Fruit fly (Drosophila melanogaster) whole organism, wandering third instar larva: Measurements from ENCODE around the gene PH4alphaSG2.

Experiments used
- Abd-B ChIP-seq: fragments of >200 bp; optimal IDR thresholded peaks from 2 replicates; lab custom pipeline; 2017; ENCODE audit warnings: missing biosample characterization, missing genetic modification characterization
- CrebA ChIP-seq: fragments of 200-800 bp; sonication (Bioruptor generic); optimal IDR thresholded peaks from 2 replicates; lab custom pipeline; 2016; ENCODE audit warnings: missing biosample characterization, mild to moderate bottlenecking, missing genetic modification characterization, borderline replicate concordance
- Dfd ChIP-seq: fragments of >200 bp; optimal IDR thresholded peaks from 2 replicates; lab custom pipeline; 2017; ENCODE audit warnings: missing biosample characterization, missing genetic modification characterization
- Dif ChIP-seq: fragments of 200-275, 200-300 bp; sonication (Bioruptor generic); optimal IDR thresholded peaks from 2 replicates; lab custom pipeline; 2018; ENCODE audit warnings: missing biosample characterization, missing genetic modification characterization; ENCODE audit not compliant: partially characterized antibody
- GATAd ChIP-seq: sonication (Bioruptor generic); optimal IDR thresholded peaks from 2 replicates; lab custom pipeline; 2016; ENCODE audit warnings: missing biosample characterization, missing genetic modification characterization
- HLH106 ChIP-seq: fragments of 200-800 bp; optimal IDR thresholded peaks from 3 replicates; lab custom pipeline; 2019; ENCODE audit warnings: missing biosample characterization, mild to moderate bottlenecking, missing genetic modification characterization, moderate library complexity
- Hnf4 ChIP-seq: fragments of 200-800 bp; sonication (Bioruptor generic); optimal IDR thresholded peaks from 2 replicates; lab custom pipeline; 2016; ENCODE audit warnings: missing biosample characterization, mild to moderate bottlenecking, missing genetic modification characterization
- Hr78 ChIP-seq: fragments of >200 bp; optimal IDR thresholded peaks from 2 replicates; lab custom pipeline; 2017; ENCODE audit warnings: missing biosample characterization, missing genetic modification characterization
- Hr83 ChIP-seq: fragments of 200-300 bp; sonication (Bioruptor generic); optimal IDR thresholded peaks from 2 replicates; lab custom pipeline; 2016; ENCODE audit warnings: missing biosample characterization, mild to moderate bottlenecking, missing genetic modification characterization, moderate library complexity; ENCODE audit not compliant: poor library complexity, severe bottlenecking
- Jra ChIP-seq: sonication (Bioruptor generic); optimal IDR thresholded peaks from 2 replicates; lab custom pipeline; 2016; ENCODE audit warnings: missing biosample characterization, missing genetic modification characterization
- Myc ChIP-seq: fragments of >200 bp; optimal IDR thresholded peaks from 2 replicates; lab custom pipeline; 2017
- N ChIP-seq: fragments of >200 bp; optimal IDR thresholded peaks from 2 replicates; lab custom pipeline; 2018; ENCODE audit warnings: missing biosample characterization, missing external identifiers, missing genetic modification characterization
- OdsH ChIP-seq: fragments of 200-800 bp; sonication (Bioruptor generic); optimal IDR thresholded peaks from 2 replicates; lab custom pipeline; 2016; ENCODE audit warnings: missing biosample characterization, mild to moderate bottlenecking, missing genetic modification characterization
- Rel ChIP-seq, 2 experiments: fragments of 200-800 bp; sonication (Bioruptor generic) in 1 of 2; optimal IDR thresholded peaks; 2 replicates in 1 of 2; 3 replicates in 1 of 2; lab custom pipeline; 2016 to 2019; ENCODE audit warnings: mild to moderate bottlenecking in 2 of 2, missing biosample characterization in 2 of 2, missing genetic modification characterization in 2 of 2, moderate library complexity in 1 of 2
- Sp1 ChIP-seq: fragments of 200-800 bp; sonication (Bioruptor generic); optimal IDR thresholded peaks from 3 replicates; lab custom pipeline; 2019; ENCODE audit warnings: missing biosample characterization, mild to moderate bottlenecking, missing genetic modification characterization, moderate library complexity
- Vsx2 ChIP-seq: fragments of 200-300, 225-300 bp; sonication (Bioruptor generic); optimal IDR thresholded peaks from 2 replicates; lab custom pipeline; 2018; ENCODE audit warnings: missing biosample characterization, missing genetic modification characterization; ENCODE audit not compliant: partially characterized antibody
- br ChIP-seq: fragments of 200-800 bp; sonication (Bioruptor generic); optimal IDR thresholded peaks from 2 replicates; lab custom pipeline; 2016; ENCODE audit warnings: missing biosample characterization, missing genetic modification characterization
- brk ChIP-seq: fragments of 200-800 bp; sonication (Bioruptor generic); optimal IDR thresholded peaks from 2 replicates; lab custom pipeline; 2016; ENCODE audit warnings: missing biosample characterization, mild to moderate bottlenecking, missing genetic modification characterization
- dl ChIP-seq, 2 experiments: fragments of 175-275, 200-275 bp in 1 of 2; fragments of 200-275 bp in 1 of 2; sonication (Bioruptor generic); optimal IDR thresholded peaks; lab custom pipeline; 2018; ENCODE audit warnings: mild to moderate bottlenecking in 2 of 2, missing biosample characterization in 2 of 2, missing genetic modification characterization in 2 of 2, moderate library complexity in 2 of 2; ENCODE audit not compliant: partially characterized antibody in 2 of 2, insufficient read depth in 1 of 2
- dmrt93B ChIP-seq: fragments of 200-800 bp; sonication (Bioruptor generic); optimal IDR thresholded peaks from 2 replicates; lab custom pipeline; 2018; ENCODE audit warnings: missing biosample characterization, mild to moderate bottlenecking, missing genetic modification characterization
- dsf ChIP-seq: sonication (Bioruptor generic); optimal IDR thresholded peaks from 2 replicates; lab custom pipeline; 2016; ENCODE audit warnings: missing biosample characterization, missing genetic modification characterization, borderline replicate concordance
- ey ChIP-seq: fragments of 200-800 bp; sonication (Bioruptor generic); optimal IDR thresholded peaks from 2 replicates; lab custom pipeline; 2016; ENCODE audit warnings: missing biosample characterization, missing genetic modification characterization
- foxo ChIP-seq, 2 experiments: fragments of 200-800 bp; sonication (Bioruptor generic); optimal IDR thresholded peaks; 2 replicates in 1 of 2; 3 replicates in 1 of 2; lab custom pipeline; 2016 to 2017; ENCODE audit warnings: missing biosample characterization in 2 of 2, missing genetic modification characterization in 2 of 2
- h ChIP-seq: fragments of 200-800 bp; sonication (Bioruptor generic); optimal IDR thresholded peaks from 3 replicates; lab custom pipeline; 2016; ENCODE audit warnings: missing biosample characterization, mild to moderate bottlenecking, missing genetic modification characterization
- jim ChIP-seq: fragments of 175-275, 200-325 bp; sonication (Bioruptor generic); optimal IDR thresholded peaks from 2 replicates; lab custom pipeline; 2016; ENCODE audit warnings: missing biosample characterization, mild to moderate bottlenecking, missing genetic modification characterization
- lola ChIP-seq: fragments of >200 bp; optimal IDR thresholded peaks from 2 replicates; lab custom pipeline; 2017; ENCODE audit warnings: missing biosample characterization, missing genetic modification characterization
- pan ChIP-seq: fragments of >200 bp; optimal IDR thresholded peaks from 2 replicates; lab custom pipeline; 2017
- rgr ChIP-seq: fragments of 200-800 bp; sonication (Bioruptor generic); optimal IDR thresholded peaks from 3 replicates; lab custom pipeline; 2016; ENCODE audit warnings: missing biosample characterization, mild to moderate bottlenecking, missing genetic modification characterization
- sage ChIP-seq: fragments of 200-800 bp; sonication (Bioruptor generic); optimal IDR thresholded peaks from 2 replicates; lab custom pipeline; 2016; ENCODE audit warnings: missing biosample characterization, mild to moderate bottlenecking, missing genetic modification characterization
- sv ChIP-seq: fragments of 200-800 bp; sonication (Bioruptor generic); optimal IDR thresholded peaks from 3 replicates; lab custom pipeline; 2016; ENCODE audit warnings: missing biosample characterization, missing genetic modification characterization
- usp ChIP-seq: fragments of >200 bp; optimal IDR thresholded peaks from 2 replicates; lab custom pipeline; 2017; ENCODE audit warnings: missing biosample characterization, missing genetic modification characterization

Gene PH4alphaSG2

dm6 chr3R:30518274-30518873, 28.5 kb downstream of the PH4alphaSG2 start:
- TF ChIP-seq CrebA (no peak), Dfd (GFP tag; lab: Kevin White, UChicago) (peak; percentile 100)

- TF ChIP-seq dl (GFP tag; optimal IDR thresholded peaks at IDR 0.05; lab: Kevin White, UChicago; ENCODE audit: insufficient read depth in 1 of 2, partially characterized antibody in 2 of 2), result no peak
- TF ChIP-seq Abd-B (GFP tag; lab: Kevin White, UChicago), result no peak
- no peak for TF ChIP-seq brk (GFP tag; lab: Kevin White, UChicago)
- TF ChIP-seq N (GFP tag; lab: Kevin White, UChicago), result no peak
- no peak for TF ChIP-seq Myc (lab: Kevin White, UChicago)
- TF ChIP-seq br (GFP tag; lab: Kevin White, UChicago), result no peak
- no peak for TF ChIP-seq dsf (GFP tag; lab: Kevin White, UChicago)
- no peak for TF ChIP-seq rgr (GFP tag; lab: Kevin White, UChicago)
- no peak for TF ChIP-seq foxo (GFP tag; optimal IDR thresholded peaks at IDR 0.05; lab: Kevin White, UChicago)
- no peak for TF ChIP-seq Vsx2 (GFP tag; lab: Kevin White, UChicago)
- TF ChIP-seq Dif (GFP tag; lab: Kevin White, UChicago), result no peak
- no peak for TF ChIP-seq Jra (GFP tag; lab: Kevin White, UChicago)
- TF ChIP-seq lola (GFP tag; lab: Kevin White, UChicago), result no peak
- TF ChIP-seq Hr78, result no peak
- TF ChIP-seq Dfd (GFP tag; lab: Kevin White, UChicago), result no peak
- TF ChIP-seq pan (lab: Kevin White, UChicago), result no peak
- TF ChIP-seq ey (GFP tag; lab: Kevin White, UChicago), result no peak
Observed at dm6 chr3R:30525629-30526028, 35.8 kb downstream of the PH4alphaSG2 start.

- TF ChIP-seq GATAd (GFP tag; lab: Kevin White, UChicago), result no peak
- TF ChIP-seq brk (GFP tag; lab: Kevin White, UChicago), result no peak
- TF ChIP-seq jim (GFP tag; lab: Kevin White, UChicago), result peak; percentile 42
- no peak for TF ChIP-seq sage (GFP tag; lab: Kevin White, UChicago)
- TF ChIP-seq h, result no peak
- TF ChIP-seq Vsx2 (GFP tag; lab: Kevin White, UChicago), result no peak
- no peak for TF ChIP-seq dsf (GFP tag; lab: Kevin White, UChicago)
- TF ChIP-seq sv (GFP tag; lab: Kevin White, UChicago), result no peak
- TF ChIP-seq dl (GFP tag; optimal IDR thresholded peaks at IDR 0.05; lab: Kevin White, UChicago; ENCODE audit: insufficient read depth in 1 of 2, partially characterized antibody in 2 of 2), result no peak
- no peak for TF ChIP-seq N (GFP tag; lab: Kevin White, UChicago)
- no peak for TF ChIP-seq Jra (GFP tag; lab: Kevin White, UChicago)
- TF ChIP-seq Dfd (GFP tag; lab: Kevin White, UChicago), result no peak
- no peak for TF ChIP-seq Sp1 (GFP tag; lab: Kevin White, UChicago)
- no peak for TF ChIP-seq OdsH (GFP tag; lab: Kevin White, UChicago)
- TF ChIP-seq usp, result no peak
- TF ChIP-seq Rel (GFP tag; optimal IDR thresholded peaks at IDR 0.05; lab: Kevin White, UChicago), result peak; percentile 45
- peak; percentile 99 for TF ChIP-seq Rel (tag; optimal IDR thresholded peaks at IDR 0.05; lab: Kevin White, UChicago)
- no peak for TF ChIP-seq HLH106 (tag; lab: Kevin White, UChicago)
- TF ChIP-seq Hr78, result no peak
- no peak for TF ChIP-seq foxo (GFP tag; optimal IDR thresholded peaks at IDR 0.05; lab: Kevin White, UChicago)
- no peak for TF ChIP-seq Dif (GFP tag; lab: Kevin White, UChicago)
- TF ChIP-seq Abd-B (GFP tag; lab: Kevin White, UChicago), result no peak
- no peak for TF ChIP-seq CrebA
- peak; percentile 0 for TF ChIP-seq Hnf4 (GFP tag; lab: Kevin White, UChicago)
Observed at dm6 chr3R:30526799-30527465, 37.1 kb downstream of the PH4alphaSG2 start, which contains the start of gene jdp. Gene jdp, minus strand, starts transcription at chr3R:30527037.

dm6 chr3R:30528692-30529305, 38.9 kb downstream of the PH4alphaSG2 start:
- peak; percentile 67 for TF ChIP-seq N (GFP tag; lab: Kevin White, UChicago)
- TF ChIP-seq Hnf4 (GFP tag; lab: Kevin White, UChicago), result no peak
- no peak for TF ChIP-seq rgr (GFP tag; lab: Kevin White, UChicago)
- no peak for TF ChIP-seq Jra (GFP tag; lab: Kevin White, UChicago)
- peak; percentile 85 for TF ChIP-seq lola (GFP tag; lab: Kevin White, UChicago)
- TF ChIP-seq Myc (lab: Kevin White, UChicago), result peak; percentile 23
- TF ChIP-seq Hr83, result no peak
- TF ChIP-seq Sp1 (GFP tag; lab: Kevin White, UChicago), result no peak
- no peak for TF ChIP-seq Dfd (GFP tag; lab: Kevin White, UChicago)
- no peak for TF ChIP-seq sv (GFP tag; lab: Kevin White, UChicago)
- TF ChIP-seq Abd-B (GFP tag; lab: Kevin White, UChicago), result peak; percentile 36
- TF ChIP-seq dmrt93B, result no peak
- no peak for TF ChIP-seq foxo (GFP tag; optimal IDR thresholded peaks at IDR 0.05; lab: Kevin White, UChicago)
- no peak for TF ChIP-seq jim (GFP tag; lab: Kevin White, UChicago)
- no peak for TF ChIP-seq br (GFP tag; lab: Kevin White, UChicago)
